Worm (Caenorhabditis elegans): ENCODE measurements around the gene slcr-46.3.

DNA sequence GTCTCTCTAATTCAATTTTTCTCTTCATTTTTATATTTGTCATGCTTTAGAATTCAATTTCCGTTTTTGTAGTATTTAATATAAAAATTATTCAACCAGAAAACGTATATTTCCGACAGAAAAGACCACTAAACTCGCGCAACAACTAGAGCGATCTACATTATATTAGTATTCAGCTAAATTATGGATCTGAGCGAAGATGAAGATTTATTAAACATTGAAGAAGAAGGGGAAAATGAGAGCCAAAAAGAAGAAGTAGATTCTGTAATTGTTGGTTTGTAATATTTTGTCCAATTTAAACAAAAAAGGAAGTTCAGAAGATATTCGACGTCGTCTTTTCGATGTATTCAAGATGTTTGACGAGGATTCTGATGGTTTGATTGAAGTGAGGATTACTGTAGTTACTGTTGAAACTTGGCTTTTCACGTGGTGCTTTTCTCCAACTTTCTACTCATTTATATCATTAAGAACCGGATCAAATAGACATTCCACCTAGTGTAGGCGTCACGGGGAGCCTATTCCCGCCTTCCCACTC is 10.1 kb upstream of the slcr-46.3 start, which contains the start of gene cal-7:
- TF ChIP-seq him-1 (tag; optimal IDR thresholded peaks at IDR 0.05) (no peak), dao-5 (tag; optimal IDR thresholded peaks at IDR 0.05) (no peak)
